Fruit fly (Drosophila melanogaster) whole organism, prepupa: Measurements from ENCODE around the gene Rsf1.

Source experiments
- Blimp-1 ChIP-seq: fragments of 200-800 bp; sonication (Bioruptor generic); optimal IDR thresholded peaks from 3 replicates; lab custom pipeline; 2017; ENCODE audit warnings: missing biosample characterization, missing genetic modification characterization, mild to moderate bottlenecking, moderate library complexity, missing genetic modification reagents
- CG10631 ChIP-seq: fragments of 200-800 bp; sonication (Bioruptor generic); optimal IDR thresholded peaks from 2 replicates; lab custom pipeline; 2016; ENCODE audit warnings: missing biosample characterization, missing genetic modification characterization
- CG10669 ChIP-seq: fragments of 200-800 bp; sonication (Bioruptor generic); optimal IDR thresholded peaks from 3 replicates; lab custom pipeline; 2018; ENCODE audit warnings: missing biosample characterization, mild to moderate bottlenecking, missing genetic modification characterization, moderate library complexity
- CG11294 ChIP-seq: fragments of 200-800 bp; sonication (Bioruptor generic); IDR thresholded peaks from 2 replicates; pipeline ENCODE4 v1.3.6; 2022; ENCODE audit warnings: missing biosample characterization, missing genetic modification characterization
- CG11762 ChIP-seq: fragments of 200-800 bp; sonication (Bioruptor generic); optimal IDR thresholded peaks from 3 replicates; lab custom pipeline; 2016; ENCODE audit warnings: missing biosample characterization, missing genetic modification characterization; ENCODE audit not compliant: insufficient read depth
- CG11902 ChIP-seq: fragments of 200-800 bp; sonication (Bioruptor generic); optimal IDR thresholded peaks from 3 replicates; lab custom pipeline; 2016; ENCODE audit warnings: missing biosample characterization, missing genetic modification characterization
- CG15336 ChIP-seq: fragments of 200-800 bp; sonication (Bioruptor generic); IDR thresholded peaks from 2 replicates; pipeline ENCODE4 v1.3.6; 2022; ENCODE audit warnings: missing biosample characterization, missing genetic modification characterization
- CG3032 ChIP-seq: fragments of 200-800 bp; optimal IDR thresholded peaks from 2 replicates; lab custom pipeline; 2019; ENCODE audit warnings: missing biosample characterization, mild to moderate bottlenecking, missing genetic modification characterization, moderate library complexity
- CG34406 ChIP-seq: fragments of 200-800 bp; sonication (Bioruptor generic); optimal IDR thresholded peaks from 3 replicates; lab custom pipeline; 2016; ENCODE audit warnings: missing biosample characterization, missing genetic modification characterization
- CG3919 ChIP-seq: fragments of 200-800 bp; sonication (Bioruptor generic); optimal IDR thresholded peaks from 3 replicates; lab custom pipeline; 2016; ENCODE audit warnings: missing biosample characterization, missing genetic modification characterization
- CG6276 ChIP-seq: fragments of 200-800 bp; sonication (Bioruptor generic); optimal IDR thresholded peaks from 2 replicates; lab custom pipeline; 2017; ENCODE audit warnings: missing biosample characterization, mild to moderate bottlenecking, missing genetic modification characterization
- CG6792 ChIP-seq: fragments of 200-800 bp; sonication (Bioruptor generic); optimal IDR thresholded peaks from 3 replicates; lab custom pipeline; 2016; ENCODE audit warnings: missing biosample characterization, missing genetic modification characterization
- CG8119 ChIP-seq: fragments of 200-800 bp; sonication (Bioruptor generic); IDR thresholded peaks from 3 replicates; pipeline ENCODE4 v1.3.6; 2022; ENCODE audit warnings: missing biosample characterization, missing genetic modification characterization
- CG8632 ChIP-seq: fragments of 200-800 bp; sonication (Bioruptor generic); optimal IDR thresholded peaks from 3 replicates; lab custom pipeline; 2016; ENCODE audit warnings: missing biosample characterization, missing genetic modification characterization
- CG9139 ChIP-seq: fragments of 200-800 bp; sonication (Bioruptor generic); optimal IDR thresholded peaks from 3 replicates; lab custom pipeline; 2017; ENCODE audit warnings: missing biosample characterization, mild to moderate bottlenecking, missing genetic modification characterization
- Eip75B ChIP-seq: fragments of 200-800 bp; sonication (Bioruptor generic); optimal IDR thresholded peaks from 3 replicates; lab custom pipeline; 2016; ENCODE audit warnings: missing biosample characterization, missing genetic modification characterization
- Eip78C ChIP-seq: fragments of 200-800 bp; sonication (Bioruptor generic); peaks from one replicate; lab custom pipeline; 2016; ENCODE audit warnings: missing biosample characterization, missing genetic modification characterization
- Eip93F ChIP-seq: fragments of 200-800 bp; sonication (Bioruptor generic); optimal IDR thresholded peaks from 2 replicates; lab custom pipeline; 2016; ENCODE audit warnings: missing biosample characterization, mild to moderate bottlenecking, missing genetic modification characterization
- Ets21C ChIP-seq: fragments of 200-800 bp; sonication (Bioruptor generic); optimal IDR thresholded peaks from 3 replicates; lab custom pipeline; 2016; ENCODE audit warnings: missing biosample characterization, missing genetic modification characterization
- Hr39 ChIP-seq: fragments of 200-800 bp; sonication (Bioruptor generic); optimal IDR thresholded peaks from 2 replicates; lab custom pipeline; 2016; ENCODE audit warnings: missing biosample characterization, missing genetic modification characterization
- Hr4 ChIP-seq: fragments of 200-800 bp; sonication (Bioruptor generic); optimal IDR thresholded peaks from 3 replicates; lab custom pipeline; 2016; ENCODE audit warnings: missing biosample characterization, missing genetic modification characterization
- Lpt ChIP-seq: fragments of 200-800 bp; sonication (Bioruptor generic); optimal IDR thresholded peaks from 3 replicates; lab custom pipeline; 2016; ENCODE audit warnings: missing biosample characterization, missing genetic modification characterization
- Met ChIP-seq: fragments of 200-800 bp; sonication (Bioruptor generic); optimal IDR thresholded peaks from 3 replicates; lab custom pipeline; 2016; ENCODE audit warnings: missing biosample characterization, missing genetic modification characterization
- OdsH ChIP-seq: fragments of 200-800 bp; sonication (Bioruptor generic); optimal IDR thresholded peaks from 3 replicates; lab custom pipeline; 2016; ENCODE audit warnings: missing biosample characterization, missing genetic modification characterization
- Smox ChIP-seq: fragments of 200-800 bp; sonication (Bioruptor generic); optimal IDR thresholded peaks from 3 replicates; lab custom pipeline; 2016; ENCODE audit warnings: missing biosample characterization, missing genetic modification characterization
- Sox102F ChIP-seq: fragments of 200-800 bp; sonication (Bioruptor generic); optimal IDR thresholded peaks from 2 replicates; lab custom pipeline; 2016; ENCODE audit warnings: missing biosample characterization, mild to moderate bottlenecking, missing genetic modification characterization
- Sox14 ChIP-seq: fragments of 200-800 bp; sonication (Bioruptor generic); optimal IDR thresholded peaks from 3 replicates; lab custom pipeline; 2016; ENCODE audit warnings: missing biosample characterization, missing genetic modification characterization
- Sox15 ChIP-seq: fragments of 200-800 bp; sonication (Bioruptor generic); optimal IDR thresholded peaks from 3 replicates; lab custom pipeline; 2016; ENCODE audit warnings: missing biosample characterization, missing genetic modification characterization
- achi ChIP-seq: fragments of 200-800 bp; sonication (Bioruptor generic); optimal IDR thresholded peaks from 3 replicates; lab custom pipeline; 2016; ENCODE audit warnings: missing biosample characterization, missing genetic modification characterization
- acj6 ChIP-seq: fragments of 200-800 bp; sonication (Bioruptor generic); optimal IDR thresholded peaks from 3 replicates; lab custom pipeline; 2016; ENCODE audit warnings: missing biosample characterization, missing genetic modification characterization
- cyc ChIP-seq: fragments of 200-800 bp; sonication (Bioruptor generic); optimal IDR thresholded peaks from 3 replicates; lab custom pipeline; 2016; ENCODE audit warnings: missing biosample characterization, missing genetic modification characterization
- dac ChIP-seq: fragments of 200-800 bp; sonication (Bioruptor generic); optimal IDR thresholded peaks from 2 replicates; lab custom pipeline; 2017; ENCODE audit warnings: missing biosample characterization, mild to moderate bottlenecking, missing genetic modification characterization
- esn ChIP-seq: fragments of 200-800 bp; sonication (Bioruptor generic); optimal IDR thresholded peaks from 2 replicates; lab custom pipeline; 2016; ENCODE audit warnings: missing biosample characterization, mild to moderate bottlenecking, missing genetic modification characterization, moderate library complexity
- fkh ChIP-seq: fragments of 200-800 bp; sonication (Bioruptor generic); optimal IDR thresholded peaks from 3 replicates; lab custom pipeline; 2017; ENCODE audit warnings: missing biosample characterization, mild to moderate bottlenecking, missing genetic modification characterization, moderate library complexity
- lz ChIP-seq: fragments of 200-800 bp; sonication (Bioruptor generic); optimal IDR thresholded peaks from 3 replicates; lab custom pipeline; 2016; ENCODE audit warnings: missing biosample characterization, missing genetic modification characterization
- net ChIP-seq: fragments of 200-800 bp; sonication (Bioruptor generic); optimal IDR thresholded peaks from 3 replicates; lab custom pipeline; 2016; ENCODE audit warnings: missing biosample characterization, missing genetic modification characterization
- salr ChIP-seq, 2 experiments: fragments of 200-800 bp; sonication (Bioruptor generic); optimal IDR thresholded peaks; 3 replicates each; lab custom pipeline; 2016 to 2018; ENCODE audit warnings: missing biosample characterization in 2 of 2, missing genetic modification characterization in 2 of 2, mild to moderate bottlenecking in 1 of 2
- ss ChIP-seq, 2 experiments: fragments of 200-800 bp; sonication (Bioruptor generic); optimal IDR thresholded peaks; 2 replicates in 1 of 2; 3 replicates in 1 of 2; lab custom pipeline; 2017 to 2018; ENCODE audit warnings: mild to moderate bottlenecking in 2 of 2, missing biosample characterization in 2 of 2, missing genetic modification characterization in 2 of 2, moderate library complexity in 1 of 2
- svp ChIP-seq: fragments of 200-800 bp; sonication (Bioruptor generic); peaks from one replicate; lab custom pipeline; 2016; ENCODE audit warnings: missing biosample characterization, missing genetic modification characterization
- topi ChIP-seq: fragments of 200-800 bp; sonication (Bioruptor generic); optimal IDR thresholded peaks from 3 replicates; lab custom pipeline; 2016; ENCODE audit warnings: missing biosample characterization, missing genetic modification characterization
- vri ChIP-seq: fragments of 200-800 bp; sonication (Bioruptor generic); optimal IDR thresholded peaks from 3 replicates; lab custom pipeline; 2016; ENCODE audit warnings: missing biosample characterization, mild to moderate bottlenecking, missing genetic modification characterization

The Rsf1 gene

DNA sequence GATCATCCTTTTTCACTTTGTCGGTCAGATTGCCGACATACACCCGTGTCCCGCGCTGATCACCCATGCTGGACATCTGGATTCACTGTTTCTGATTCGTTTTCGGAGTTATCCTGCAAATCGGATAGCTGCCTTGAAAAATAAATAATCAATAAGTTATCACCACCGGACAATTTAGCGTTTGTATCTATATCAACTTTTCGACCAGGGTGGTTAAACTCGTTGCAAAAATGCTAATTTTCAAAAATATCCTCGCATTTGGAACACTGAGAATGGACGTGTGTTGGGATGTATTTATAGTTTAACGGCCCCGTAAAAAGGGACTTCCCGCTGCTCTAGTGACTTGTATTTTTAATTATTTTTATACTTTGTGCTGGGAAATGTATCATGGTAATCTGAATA is at the start of gene Rsf1:
Rsf1 (minus strand) TSS at position 212 of the 402 bp plus-strand sequence.
- peak; percentile 18 for TF ChIP-seq Eip78C (GFP tag; lab: Kevin White, UChicago)
- no peak for TF ChIP-seq Sox102F (GFP tag; lab: Kevin White, UChicago)

DNA sequence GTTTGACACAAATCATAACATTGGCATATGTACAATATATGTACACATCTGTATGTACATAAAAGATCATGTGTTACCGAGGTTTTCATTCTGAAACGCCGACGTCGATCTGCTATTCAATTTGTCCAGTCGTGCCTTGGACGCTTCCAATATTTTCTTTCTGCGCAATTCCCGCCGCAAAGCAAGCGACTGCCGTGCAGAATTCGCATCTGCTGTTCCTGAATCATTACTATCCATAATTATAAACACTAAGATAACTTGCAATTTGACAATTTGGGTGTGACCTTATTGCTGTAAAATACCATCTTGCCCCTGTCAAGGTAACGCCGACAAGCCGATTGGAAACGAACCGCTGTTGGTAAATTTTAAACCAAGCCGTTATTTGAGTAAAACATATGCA is 48.5 kb upstream of the Rsf1 start:
- TF ChIP-seq svp (GFP tag; lab: Kevin White, UChicago) (no peak), fkh (GFP tag; lab: Kevin White, UChicago) (peak; percentile 69), salr (GFP tag; optimal IDR thresholded peaks at IDR 0.05; lab: Kevin White, UChicago) (no peak)
- TF ChIP-seq, all 60 proteins: peak for 1

DNA sequence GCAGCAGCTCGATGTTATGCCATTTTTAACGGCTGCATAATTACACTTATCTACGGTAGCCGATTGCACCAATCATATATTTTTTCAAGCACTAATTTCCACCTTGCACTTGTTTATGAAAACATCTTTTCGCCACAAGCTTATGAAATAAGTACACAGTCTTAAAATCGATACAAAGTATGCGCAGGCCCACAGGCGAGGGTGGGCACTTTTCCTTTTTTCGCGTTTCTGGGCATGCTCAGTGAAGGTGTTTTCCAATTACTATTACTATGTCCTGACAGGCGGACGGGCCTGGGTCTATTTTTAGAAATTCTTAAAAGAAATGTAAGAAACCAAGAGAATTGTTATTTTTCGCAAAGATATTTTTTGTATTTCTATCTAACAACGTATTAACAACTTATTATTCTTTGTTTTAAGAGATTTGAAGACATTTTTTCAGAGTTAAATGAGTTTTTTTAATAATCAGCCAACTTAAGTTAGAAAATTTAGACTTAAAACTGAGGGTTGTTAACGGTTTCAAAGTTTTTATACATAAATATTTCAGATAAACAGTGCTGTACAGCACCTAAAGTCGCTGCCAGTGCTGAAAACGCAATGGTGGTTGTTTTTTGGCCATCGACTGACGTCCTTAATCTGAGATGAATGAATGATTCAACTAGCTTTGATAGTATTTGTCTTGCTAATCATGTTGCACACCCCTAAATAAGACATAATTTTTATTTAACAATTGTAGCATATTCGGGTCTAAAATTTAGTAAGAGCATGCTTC is 47.4 kb upstream of the Rsf1 start, which contains the start of gene Cdk5alpha:
Cdk5alpha (minus strand) TSS at position 343 of the 769 bp plus-strand sequence.
- TF ChIP-seq topi (GFP tag; lab: Kevin White, UChicago) (peak; percentile 1), Ets21C (GFP tag; lab: Kevin White, UChicago) (no peak), esn (peak; percentile 3)

- peak; percentile 59 for TF ChIP-seq Lpt (GFP tag; lab: Kevin White, UChicago)
- TF ChIP-seq Sox15 (GFP tag; lab: Kevin White, UChicago) = peak; percentile 16
- peak; percentile 70 for TF ChIP-seq CG34406
- peak; percentile 26 for TF ChIP-seq CG9139 (GFP tag; lab: Kevin White, UChicago)
- peak; percentile 75 for TF ChIP-seq Sox102F (GFP tag; lab: Kevin White, UChicago)
- TF ChIP-seq CG11762 (GFP tag; lab: Kevin White, UChicago) = peak; percentile 36
- peak; percentile 77 for TF ChIP-seq esn
- no peak for TF ChIP-seq net (GFP tag; lab: Kevin White, UChicago)
- peak; percentile 74 for TF ChIP-seq Hr4 (GFP tag; lab: Kevin White, UChicago)
- TF ChIP-seq vri = peak; percentile 70
- no peak for TF ChIP-seq CG3919 (GFP tag; lab: Kevin White, UChicago)
- TF ChIP-seq CG6792 (GFP tag; lab: Kevin White, UChicago) = peak; percentile 74
- peak; percentile 89 for TF ChIP-seq Eip93F (GFP tag; lab: Kevin White, UChicago)
- peak; percentile 66 for TF ChIP-seq topi (GFP tag; lab: Kevin White, UChicago)
- no peak; the same call in 1 of the 2 replicates for TF ChIP-seq CG11294 (GFP tag; lab: Robert Waterston, UW)
- TF ChIP-seq acj6 (GFP tag; lab: Kevin White, UChicago) = peak; percentile 74
- TF ChIP-seq CG11902 (GFP tag; lab: Kevin White, UChicago) = peak; percentile 31
- peak; percentile 74; the same call in 2 of the 3 replicates for TF ChIP-seq CG8119
- TF ChIP-seq ss (GFP tag; optimal IDR thresholded peaks at IDR 0.05; lab: Kevin White, UChicago) = peak in 1 of 2 experiments; percentile 77
- TF ChIP-seq CG15336 (GFP tag; lab: Robert Waterston, UW) = peak; percentile 87
- no peak for TF ChIP-seq CG8632
- TF ChIP-seq dac (GFP tag; lab: Kevin White, UChicago) = peak; percentile 59
- TF ChIP-seq Blimp-1 (GFP tag; lab: Kevin White, UChicago) = peak; percentile 56
- peak; percentile 22 for TF ChIP-seq Ets21C (GFP tag; lab: Kevin White, UChicago)
- TF ChIP-seq CG10669 (GFP tag; lab: Kevin White, UChicago) = no peak
- peak; percentile 78 for TF ChIP-seq achi (GFP tag; lab: Kevin White, UChicago)
- peak; percentile 90 for TF ChIP-seq Eip78C (GFP tag; lab: Kevin White, UChicago)
- TF ChIP-seq CG3032 = peak; percentile 74
- TF ChIP-seq Smox (GFP tag; lab: Kevin White, UChicago) = no peak
- TF ChIP-seq Hr39 (GFP tag; lab: Kevin White, UChicago) = no peak
- TF ChIP-seq salr (GFP tag; optimal IDR thresholded peaks at IDR 0.05; lab: Kevin White, UChicago) = peak; percentile 7 to 53
- no peak for TF ChIP-seq fkh (GFP tag; lab: Kevin White, UChicago)
- TF ChIP-seq CG10631 (GFP tag; lab: Kevin White, UChicago) = peak; percentile 80
- TF ChIP-seq Eip75B = peak; percentile 58
- TF ChIP-seq Met (GFP tag; lab: Kevin White, UChicago) = peak; percentile 76
- peak; percentile 61 for TF ChIP-seq lz (GFP tag; lab: Kevin White, UChicago)
- TF ChIP-seq cyc = peak; percentile 55
- peak; percentile 77 for TF ChIP-seq OdsH (GFP tag; lab: Kevin White, UChicago)
- no peak for TF ChIP-seq CG6276 (GFP tag; lab: Kevin White, UChicago)
- TF ChIP-seq Sox14 (GFP tag; lab: Kevin White, UChicago) = peak; percentile 62
Measured at dm6 chr2L:10306518-10307260, 43.3 kb upstream of the Rsf1 start, which contains the start of the genes CG5390 and CG4968. CG5390 (minus strand) TSS chr2L:10306594. CG4968 (plus strand) TSS chr2L:10306922.
